Worm (Caenorhabditis elegans): Measurements from ENCODE around the gene cct-6.
A peak's percentile ranks its signal among the peaks of the same experiment; 100 is the strongest.

DNA sequence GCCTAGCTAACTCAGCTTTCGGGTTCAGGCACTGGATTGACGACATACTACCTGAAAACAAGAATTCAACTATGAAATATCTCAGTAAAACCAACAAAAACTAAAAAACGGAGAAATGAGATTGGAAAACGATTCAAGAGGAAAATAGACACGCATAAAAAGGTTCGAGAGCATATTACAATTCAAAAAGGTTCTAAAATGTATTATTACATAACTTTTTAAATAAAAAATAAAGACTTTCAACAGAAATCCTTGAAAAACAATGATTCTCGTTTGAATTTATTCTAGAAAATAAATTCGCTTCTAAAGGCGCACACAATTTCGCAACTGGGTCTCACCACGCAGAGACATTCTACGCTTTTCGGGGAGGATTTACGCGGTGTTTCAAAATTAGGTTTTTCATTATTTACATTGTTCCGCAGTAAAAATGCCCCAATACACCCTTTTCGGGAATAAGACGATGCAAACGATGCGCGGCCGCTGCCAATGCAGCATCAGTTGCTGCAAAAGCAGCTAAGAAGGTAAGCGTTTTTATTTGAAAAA lies at the start of gene cct-6, which contains the start of gene alh-9:
- TF ChIP-seq ztf-23 (GFP tag; IDR thresholded peaks at IDR 0.05), result no peak
- TF ChIP-seq ref-1 (GFP tag; conservative IDR thresholded peaks at IDR 0.05), result no peak
- TF ChIP-seq flt-1 (GFP tag; IDR thresholded peaks at IDR 0.05), result no peak
- no peak for TF ChIP-seq klf-2 (GFP tag; conservative IDR thresholded peaks at IDR 0.05)
- TF ChIP-seq tab-1 (GFP tag; IDR thresholded peaks at IDR 0.05), result no peak
- no peak for TF ChIP-seq med-1 (GFP tag; optimal IDR thresholded peaks at IDR 0.05; ENCODE audit: insufficient read depth)
- no peak for TF ChIP-seq ztf-29 (GFP tag; IDR thresholded peaks at IDR 0.05)
- no peak for TF ChIP-seq T22C8.4 (GFP tag; IDR thresholded peaks at IDR 0.05)
- TF ChIP-seq cog-1 (tag; optimal IDR thresholded peaks at IDR 0.05), result peak; percentile 72
